Fruit fly (Drosophila melanogaster) whole organism, wandering third instar larva: ENCODE data around the gene ZnT77C.

Source experiments
- CG32264 ChIP-seq: fragments of 200-800 bp; sonication (Bioruptor generic); optimal IDR thresholded peaks from 2 replicates; lab custom pipeline; 2016; ENCODE audit warnings: missing biosample characterization, missing genetic modification characterization
- HLH106 ChIP-seq: fragments of 200-800 bp; optimal IDR thresholded peaks from 3 replicates; lab custom pipeline; 2019; ENCODE audit warnings: missing biosample characterization, mild to moderate bottlenecking, missing genetic modification characterization, moderate library complexity
- Hr83 ChIP-seq: fragments of 200-300 bp; sonication (Bioruptor generic); optimal IDR thresholded peaks from 2 replicates; lab custom pipeline; 2016; ENCODE audit warnings: missing biosample characterization, mild to moderate bottlenecking, missing genetic modification characterization, moderate library complexity; ENCODE audit not compliant: poor library complexity, severe bottlenecking
- N ChIP-seq: fragments of >200 bp; optimal IDR thresholded peaks from 2 replicates; lab custom pipeline; 2018; ENCODE audit warnings: missing biosample characterization, missing external identifiers, missing genetic modification characterization
- OdsH ChIP-seq: fragments of 200-800 bp; sonication (Bioruptor generic); optimal IDR thresholded peaks from 2 replicates; lab custom pipeline; 2016; ENCODE audit warnings: missing biosample characterization, mild to moderate bottlenecking, missing genetic modification characterization
- fru ChIP-seq: fragments of 200-800 bp; sonication (Bioruptor generic); optimal IDR thresholded peaks from 3 replicates; lab custom pipeline; 2016; ENCODE audit warnings: missing biosample characterization, mild to moderate bottlenecking, missing genetic modification characterization

- TF ChIP-seq fru (no peak), OdsH (GFP tag; lab: Kevin White, UChicago) (no peak), N (GFP tag; lab: Kevin White, UChicago) (no peak), Hr83 (GFP tag; lab: Kevin White, UChicago) (no peak), CG32264 (GFP tag; lab: Kevin White, UChicago) (no peak), HLH106 (tag; lab: Kevin White, UChicago) (no peak)
Observed at dm6 chr3L:20467433-20467832, 27.3 kb downstream of the ZnT77C start.
